Fruit fly (Drosophila melanogaster) whole organism, embryonic: Measurements from ENCODE around the gene Epp.

Experiments
- Abd-B ChIP-seq: fragments of 200-800 bp; sonication (Bioruptor generic); optimal IDR thresholded peaks from 2 replicates; lab custom pipeline; 2018; ENCODE audit warnings: missing biosample characterization, mild to moderate bottlenecking, missing genetic modification characterization, moderate library complexity
- Ada2b ChIP-seq: fragments of 200-800 bp; sonication (Bioruptor generic); IDR thresholded peaks from 2 replicates; pipeline ENCODE4 v1.3.6; 2022; ENCODE audit warnings: missing biosample characterization, missing genetic modification characterization
- Aef1 ChIP-seq: fragments of 200-800 bp; sonication (Bioruptor generic); IDR thresholded peaks from 3 replicates; pipeline ENCODE4 v1.3.6; 2022; ENCODE audit warnings: missing biosample characterization, missing genetic modification characterization
- CG10462 ChIP-seq: fragments of 200-800 bp; sonication (Bioruptor generic); optimal IDR thresholded peaks from 2 replicates; lab custom pipeline; 2016; ENCODE audit warnings: missing biosample characterization, missing genetic modification characterization
- CG11085 ChIP-seq: fragments of 200-800 bp; sonication (Bioruptor generic); IDR thresholded peaks from 2 replicates; pipeline ENCODE4 v1.3.6; 2022; ENCODE audit warnings: missing biosample characterization, missing genetic modification characterization
- CG14050 ChIP-seq: fragments of 200-800 bp; sonication (Bioruptor generic); IDR thresholded peaks from 3 replicates; pipeline ENCODE4 v1.3.6; 2022; ENCODE audit warnings: missing biosample characterization, missing genetic modification characterization
- CG1529 ChIP-seq: fragments of 200-800 bp; sonication (Bioruptor generic); optimal IDR thresholded peaks from 3 replicates; lab custom pipeline; 2018; ENCODE audit warnings: missing biosample characterization, missing genetic modification characterization
- CG16863 ChIP-seq: fragments of 200-800 bp; sonication (Bioruptor generic); optimal IDR thresholded peaks from 3 replicates; lab custom pipeline; 2016; ENCODE audit warnings: missing biosample characterization, missing genetic modification characterization
- CG17186 ChIP-seq: fragments of 200-800 bp; sonication (Bioruptor generic); optimal IDR thresholded peaks from 3 replicates; lab custom pipeline; 2017; ENCODE audit warnings: missing biosample characterization, missing genetic modification reagents, missing genetic modification characterization
- CG18476 ChIP-seq: fragments of 200-800 bp; sonication (Bioruptor generic); optimal IDR thresholded peaks from 2 replicates; lab custom pipeline; 2016; ENCODE audit warnings: missing biosample characterization, mild to moderate bottlenecking, missing genetic modification characterization
- CG31365 ChIP-seq: fragments of 200-800 bp; sonication (Bioruptor generic); optimal IDR thresholded peaks from 2 replicates; lab custom pipeline; 2018; ENCODE audit warnings: missing biosample characterization, mild to moderate bottlenecking, missing genetic modification characterization
- CG3281 ChIP-seq: fragments of 200-800 bp; sonication (Bioruptor generic); optimal IDR thresholded peaks from 3 replicates; lab custom pipeline; 2017; ENCODE audit warnings: missing biosample characterization, mild to moderate bottlenecking, missing genetic modification characterization
- CG33213 ChIP-seq: fragments of 200-800 bp; sonication (Bioruptor generic); optimal IDR thresholded peaks from 3 replicates; lab custom pipeline; 2016; ENCODE audit warnings: missing biosample characterization, missing genetic modification characterization
- CG4328 ChIP-seq: fragments of 200-800 bp; sonication (Bioruptor generic); optimal IDR thresholded peaks from 3 replicates; lab custom pipeline; 2017; ENCODE audit warnings: missing biosample characterization, missing genetic modification reagents, missing genetic modification characterization
- CG4404 ChIP-seq: fragments of 200-800 bp; sonication (Bioruptor generic); IDR thresholded peaks from 2 replicates; pipeline ENCODE4 v1.3.6; 2022; ENCODE audit warnings: missing biosample characterization, missing genetic modification characterization
- CG4730 ChIP-seq: fragments of 200-800 bp; sonication (Bioruptor generic); IDR thresholded peaks from 2 replicates; pipeline ENCODE4 v1.3.6; 2022; ENCODE audit warnings: missing biosample characterization, missing genetic modification characterization
- CG6175 ChIP-seq: fragments of 200-800 bp; sonication (Bioruptor generic); IDR thresholded peaks from 3 replicates; pipeline ENCODE4 v1.3.6; 2022; ENCODE audit warnings: missing biosample characterization, missing genetic modification characterization
- CG6791 ChIP-seq: fragments of 200-800 bp; sonication (Bioruptor generic); IDR thresholded peaks from 3 replicates; pipeline ENCODE4 v1.3.6; 2022; ENCODE audit warnings: missing biosample characterization, missing genetic modification characterization; ENCODE audit not compliant: partially characterized antibody
- CG6854 ChIP-seq: fragments of 200-800 bp; sonication (Bioruptor generic); optimal IDR thresholded peaks from 3 replicates; lab custom pipeline; 2017; ENCODE audit warnings: missing biosample characterization, mild to moderate bottlenecking, missing genetic modification characterization
- CG7839 ChIP-seq: fragments of 200-800 bp; sonication (Bioruptor generic); optimal IDR thresholded peaks from 3 replicates; lab custom pipeline; 2018; ENCODE audit warnings: missing biosample characterization, mild to moderate bottlenecking, missing genetic modification characterization, moderate library complexity
- CG7987 ChIP-seq: fragments of 200-800 bp; sonication (Bioruptor generic); optimal IDR thresholded peaks from 2 replicates; lab custom pipeline; 2018; ENCODE audit warnings: missing biosample characterization, mild to moderate bottlenecking, missing genetic modification characterization, moderate library complexity
- CG8478 ChIP-seq: fragments of >200 bp; optimal IDR thresholded peaks from 2 replicates; lab custom pipeline; 2018
- CG9797 ChIP-seq: fragments of 200-800 bp; sonication (Bioruptor generic); optimal IDR thresholded peaks from 3 replicates; lab custom pipeline; 2018; ENCODE audit warnings: missing biosample characterization, mild to moderate bottlenecking, missing genetic modification characterization
- Ets65A ChIP-seq: fragments of 200-800 bp; sonication (Bioruptor generic); peaks from one replicate; lab custom pipeline; 2016; ENCODE audit warnings: missing biosample characterization, missing genetic modification characterization
- Gsc ChIP-seq: fragments of 200-800 bp; sonication (Bioruptor generic); IDR thresholded peaks from 2 replicates; pipeline ENCODE4 v1.3.6; 2022; ENCODE audit warnings: missing biosample characterization, missing genetic modification characterization
- Hr78 ChIP-seq, 2 experiments: fragments of 200-800 bp in 1 of 2; fragments of >200 bp in 1 of 2; sonication (Bioruptor generic) in 1 of 2; optimal IDR thresholded peaks; 2 replicates each; lab custom pipeline; 2017 to 2019; ENCODE audit warnings: missing biosample characterization in 2 of 2, missing genetic modification characterization in 2 of 2, mild to moderate bottlenecking in 1 of 2, moderate library complexity in 1 of 2
- Lhr ChIP-seq: fragments of 200-800 bp; sonication (Bioruptor generic); optimal IDR thresholded peaks from 3 replicates; lab custom pipeline; 2017; ENCODE audit warnings: mild to moderate bottlenecking, missing biosample characterization, missing genetic modification reagents, missing genetic modification characterization
- Nf-YB ChIP-seq: fragments of 200-800 bp; sonication (Bioruptor generic); optimal IDR thresholded peaks from 3 replicates; lab custom pipeline; 2019; ENCODE audit warnings: missing biosample characterization, mild to moderate bottlenecking, missing genetic modification characterization, moderate library complexity
- Optix ChIP-seq: fragments of 200-800 bp; sonication (Bioruptor generic); IDR thresholded peaks from 3 replicates; pipeline ENCODE4 v1.3.6; 2022; ENCODE audit warnings: missing biosample characterization, missing genetic modification characterization
- Rfx ChIP-seq: fragments of 200-800 bp; sonication (Bioruptor generic); IDR thresholded peaks from 2 replicates; pipeline ENCODE4 v1.3.6; 2022; ENCODE audit warnings: missing biosample characterization, missing genetic modification characterization
- ac ChIP-seq: fragments of 200-800 bp; sonication (Bioruptor generic); optimal IDR thresholded peaks from 3 replicates; lab custom pipeline; 2017; ENCODE audit warnings: missing biosample characterization, mild to moderate bottlenecking, missing genetic modification characterization
- ato ChIP-seq: fragments of 200-800 bp; sonication (Bioruptor generic); IDR thresholded peaks from 2 replicates; pipeline ENCODE4 v1.3.6; 2022; ENCODE audit warnings: missing biosample characterization, missing genetic modification characterization; ENCODE audit not compliant: partially characterized antibody
- bowl ChIP-seq: fragments of 200-800 bp; sonication (Bioruptor generic); IDR thresholded peaks from 2 replicates; pipeline ENCODE4 v1.3.6; 2022; ENCODE audit warnings: missing biosample characterization, missing genetic modification characterization
- croc ChIP-seq: fragments of 200-800 bp; sonication (Bioruptor generic); conservative IDR thresholded peaks from 3 replicates; pipeline ENCODE4 v1.3.6; 2022; ENCODE audit warnings: missing biosample characterization, missing genetic modification characterization
- danr ChIP-seq: fragments of 200-800 bp; sonication (Bioruptor generic); IDR thresholded peaks from 2 replicates; pipeline ENCODE4 v1.3.6; 2022; ENCODE audit warnings: missing biosample characterization, missing genetic modification characterization
- dpn ChIP-seq, 2 experiments: fragments of 200-800 bp; sonication (Bioruptor generic); optimal IDR thresholded peaks; 3 replicates each; lab custom pipeline; 2016; ENCODE audit warnings: missing biosample characterization in 2 of 2, missing genetic modification characterization in 2 of 2
- fd64A ChIP-seq: fragments of 200-800 bp; sonication (Bioruptor generic); optimal IDR thresholded peaks from 3 replicates; lab custom pipeline; 2018; ENCODE audit warnings: missing biosample characterization, mild to moderate bottlenecking, missing genetic modification characterization
- ken ChIP-seq: fragments of 200-800 bp; sonication (Bioruptor generic); IDR thresholded peaks from 3 replicates; pipeline ENCODE4 v1.3.6; 2022; ENCODE audit warnings: missing biosample characterization, missing genetic modification characterization
- luna ChIP-seq: fragments of 200-800 bp; sonication (Bioruptor generic); optimal IDR thresholded peaks from 2 replicates; lab custom pipeline; 2016; ENCODE audit warnings: missing biosample characterization, missing genetic modification characterization
- maf-S ChIP-seq: fragments of 200-800 bp; sonication (Bioruptor generic); optimal IDR thresholded peaks from 2 replicates; lab custom pipeline; 2016; ENCODE audit warnings: missing biosample characterization, missing genetic modification characterization
- nerfin-2 ChIP-seq: fragments of 200-800 bp; sonication (Bioruptor generic); IDR thresholded peaks from 2 replicates; pipeline ENCODE4 v1.3.6; 2022; ENCODE audit warnings: missing biosample characterization, missing genetic modification characterization; ENCODE audit not compliant: partially characterized antibody
- row ChIP-seq: fragments of 200-800 bp; sonication (Bioruptor generic); IDR thresholded peaks from 3 replicates; pipeline ENCODE4 v1.3.6; 2022; ENCODE audit warnings: missing biosample characterization, missing genetic modification characterization
- sc ChIP-seq, 3 experiments: fragments of >200 bp in 2 of 3; fragments of 200-800 bp in 1 of 3; sonication (Bioruptor generic) in 1 of 3; optimal IDR thresholded peaks; 2 replicates in 2 of 3; 3 replicates in 1 of 3; lab custom pipeline; 2017; ENCODE audit warnings: mild to moderate bottlenecking in 1 of 3, missing biosample characterization in 1 of 3, missing genetic modification characterization in 1 of 3, missing genetic modification reagents in 1 of 3
- stwl ChIP-seq: fragments of 200-800 bp; sonication (Bioruptor generic); optimal IDR thresholded peaks from 3 replicates; lab custom pipeline; 2018; ENCODE audit warnings: missing biosample characterization, mild to moderate bottlenecking, missing genetic modification characterization, moderate library complexity
- sug ChIP-seq: fragments of 200-800 bp; optimal IDR thresholded peaks from 2 replicates; lab custom pipeline; 2019; ENCODE audit warnings: missing biosample characterization, mild to moderate bottlenecking, missing genetic modification characterization, moderate library complexity
- twi ChIP-seq: fragments of 200-800 bp; optimal IDR thresholded peaks from 2 replicates; lab custom pipeline; 2019; ENCODE audit warnings: missing biosample characterization, mild to moderate bottlenecking, missing genetic modification characterization, moderate library complexity
- zen ChIP-seq: fragments of 200-800 bp; sonication (Bioruptor generic); optimal IDR thresholded peaks from 3 replicates; lab custom pipeline; 2018; ENCODE audit warnings: missing biosample characterization, mild to moderate bottlenecking, missing genetic modification characterization, moderate library complexity
- zf30C ChIP-seq: fragments of 200-800 bp; sonication (Bioruptor generic); optimal IDR thresholded peaks from 3 replicates; lab custom pipeline; 2018; ENCODE audit warnings: missing biosample characterization, mild to moderate bottlenecking, missing genetic modification characterization

Epp gene

dm6 chr3R:23939921-23940839 is 52.5 kb downstream of the Epp start (continued):
- TF ChIP-seq zen (tag; lab: Kevin White, UChicago) = peak; percentile 57
- peak; percentile 84 for TF ChIP-seq CG7987
- TF ChIP-seq CG9797 (GFP tag; lab: Kevin White, UChicago) = peak; percentile 26
- peak; percentile 71 for TF ChIP-seq Ets65A (GFP tag; lab: Kevin White, UChicago)
- peak; percentile 70 for TF ChIP-seq Nf-YB (GFP tag; lab: Kevin White, UChicago)
- peak; percentile 66 for TF ChIP-seq CG33213 (GFP tag; lab: Kevin White, UChicago)
- peak; percentile 99 for TF ChIP-seq sug (tag; lab: Kevin White, UChicago)
- peak; percentile 39 for TF ChIP-seq CG17186
- TF ChIP-seq row (GFP tag; lab: Robert Waterston, UW) = no peak
- TF ChIP-seq CG6854 = peak; percentile 76
- TF ChIP-seq CG4404 (GFP tag; lab: Robert Waterston, UW) = no peak
- peak; percentile 56 to 57 for TF ChIP-seq dpn (GFP tag; optimal IDR thresholded peaks at IDR 0.05; lab: Kevin White, UChicago)
- TF ChIP-seq twi (tag; lab: Kevin White, UChicago) = peak; percentile 84
- TF ChIP-seq CG16863 (GFP tag; lab: Kevin White, UChicago) = peak; percentile 46
- TF ChIP-seq Abd-B (GFP tag; lab: Kevin White, UChicago) = peak; percentile 8
- TF ChIP-seq CG1529 (GFP tag; lab: Kevin White, UChicago) = peak; percentile 91
- TF ChIP-seq ken = peak; percentile 37; the same call in 1 of the 3 replicates
- peak; percentile 86 for TF ChIP-seq ac (GFP tag; lab: Kevin White, UChicago)
- peak; percentile 97 for TF ChIP-seq fd64A
- peak; percentile 58 for TF ChIP-seq CG7839 (tag; lab: Kevin White, UChicago)
- peak; percentile 88 for TF ChIP-seq Lhr (GFP tag; lab: Kevin White, UChicago)
- peak; percentile 82 for TF ChIP-seq CG4328
- peak in 1 of 2 experiments; percentile 59 for TF ChIP-seq Hr78 (GFP tag; optimal IDR thresholded peaks at IDR 0.05; lab: Kevin White, UChicago)
- TF ChIP-seq CG10462 = peak; percentile 69
- peak; percentile 76 for TF ChIP-seq danr (GFP tag; lab: Robert Waterston, UW)
- peak; percentile 76 for TF ChIP-seq CG31365 (tag; lab: Kevin White, UChicago)
- no peak for TF ChIP-seq Gsc (GFP tag; lab: Robert Waterston, UW)
- TF ChIP-seq CG11085 (GFP tag; lab: Robert Waterston, UW) = peak; percentile 48; the same call in 1 of the 2 replicates
- TF ChIP-seq CG8478 = no peak
- TF ChIP-seq Ada2b (GFP tag; lab: Robert Waterston, UW) = no peak
- no peak for TF ChIP-seq croc
- TF ChIP-seq CG18476 (GFP tag; lab: Kevin White, UChicago) = peak; percentile 85
- peak; percentile 70; the same call in 1 of the 2 replicates for TF ChIP-seq bowl
- TF ChIP-seq nerfin-2 (GFP tag; lab: Robert Waterston, UW) = no peak
- TF ChIP-seq CG4730 (GFP tag; lab: Robert Waterston, UW) = peak; percentile 39; the same call in 1 of the 2 replicates
- TF ChIP-seq ato (GFP tag; lab: Robert Waterston, UW) = no peak
- peak; percentile 13 for TF ChIP-seq stwl
- TF ChIP-seq Optix = peak; percentile 54; the same call in 1 of the 3 replicates
- peak; percentile 40 for TF ChIP-seq maf-S (GFP tag; lab: Kevin White, UChicago)
- peak; percentile 73 for TF ChIP-seq Rfx (GFP tag; lab: Robert Waterston, UW)
- TF ChIP-seq Aef1 = no peak
- TF ChIP-seq CG6791 = no peak
- no peak; the same call in 2 of the 3 replicates for TF ChIP-seq CG6175 (GFP tag; lab: Robert Waterston, UW)
- TF ChIP-seq CG14050 (GFP tag; lab: Robert Waterston, UW) = peak; percentile 72; the same call in 2 of the 3 replicates
- no peak for TF ChIP-seq sc (optimal IDR thresholded peaks at IDR 0.05; lab: Kevin White, UChicago)
- TF ChIP-seq sc (GFP tag; optimal IDR thresholded peaks at IDR 0.05; lab: Kevin White, UChicago) = peak; percentile 88
- peak; percentile 10 for TF ChIP-seq zf30C (GFP tag; lab: Kevin White, UChicago)
- no peak for TF ChIP-seq luna
- peak; percentile 79 for TF ChIP-seq CG3281 (GFP tag; lab: Kevin White, UChicago)
